Worm (Caenorhabditis elegans): ENCODE data around the gene cytb-5.1.

The cytb-5.1 gene

ce11 chrX:14001494-14001974 is at the start of gene cytb-5.1 (continued):
- TF ChIP-seq hlh-30 (tag; optimal IDR thresholded peaks at IDR 0.05; ENCODE audit: insufficient read depth) (peak; percentile 71), daf-16 (GFP tag; optimal IDR thresholded peaks at IDR 0.05) (peak in 1 of 2 experiments; percentile 7), daf-16 (tag; optimal IDR thresholded peaks at IDR 0.05) (peak; percentile 86), ceh-28 (tag; optimal IDR thresholded peaks at IDR 0.05) (no peak), nhr-25 (tag; optimal IDR thresholded peaks at IDR 0.05; ENCODE audit: borderline replicate concordance, insufficient read depth) (peak; percentile 4), daf-19 (GFP tag; conservative IDR thresholded peaks at IDR 0.05) (no peak), mdt-29 (GFP tag; IDR thresholded peaks at IDR 0.05) (no peak), Y5F2A.4 (GFP tag; optimal IDR thresholded peaks at IDR 0.05) (no peak), set-16 (GFP tag; IDR thresholded peaks at IDR 0.05) (no peak), fkh-10 (GFP tag; optimal IDR thresholded peaks at IDR 0.05) (no peak), nhr-76 (tag; optimal IDR thresholded peaks at IDR 0.05) (no peak), nhr-77 (tag; optimal IDR thresholded peaks at IDR 0.05) (peak; percentile 36), fos-1 (tag; optimal IDR thresholded peaks at IDR 0.05) (no peak), mxl-2 (GFP tag; conservative IDR thresholded peaks at IDR 0.05) (no peak), ZK546.5 (tag; optimal IDR thresholded peaks at IDR 0.05) (no peak), madf-9 (GFP tag; conservative IDR thresholded peaks at IDR 0.05) (no peak), tag-97 (GFP tag; IDR thresholded peaks at IDR 0.05) (no peak), ama-1 (optimal IDR thresholded peaks at IDR 0.05) (no peak), D1046.2 (GFP tag; IDR thresholded peaks at IDR 0.05) (no peak), lir-3 (tag; optimal IDR thresholded peaks at IDR 0.05) (no peak), nhr-48 (tag; optimal IDR thresholded peaks at IDR 0.05) (peak; percentile 34), nhr-10 (tag; optimal IDR thresholded peaks at IDR 0.05) (no peak), zip-11 (GFP tag; IDR thresholded peaks at IDR 0.05) (no peak), ceh-82 (tag; optimal IDR thresholded peaks at IDR 0.05) (no peak), nhr-111 (GFP tag; optimal IDR thresholded peaks at IDR 0.05) (no peak), ces-1 (GFP tag; optimal IDR thresholded peaks at IDR 0.05) (no peak), F10B5.3 (tag; optimal IDR thresholded peaks at IDR 0.05) (no peak), lsy-2 (tag; optimal IDR thresholded peaks at IDR 0.05) (peak; percentile 5 to 58), ceh-44 (GFP tag; IDR thresholded peaks at IDR 0.05) (no peak), zip-2 (tag; optimal IDR thresholded peaks at IDR 0.05) (no peak), ceh-62 (tag; optimal IDR thresholded peaks at IDR 0.05) (no peak), egl-27 (tag; optimal IDR thresholded peaks at IDR 0.05) (no peak), F37D6.2 (tag; optimal IDR thresholded peaks at IDR 0.05) (no peak), mep-1 (tag; optimal IDR thresholded peaks at IDR 0.05) (peak; percentile 67), cey-2 (tag; optimal IDR thresholded peaks at IDR 0.05; ENCODE audit: borderline replicate concordance, insufficient read depth) (no peak), sdz-12 (GFP tag; optimal IDR thresholded peaks at IDR 0.05) (no peak), mes-2 (tag; optimal IDR thresholded peaks at IDR 0.05; ENCODE audit: poor library complexity, severe bottlenecking) (peak; percentile 30), duxl-1 (tag; optimal IDR thresholded peaks at IDR 0.05; ENCODE audit: poor library complexity) (no peak), lim-7 (GFP tag; IDR thresholded peaks at IDR 0.05) (no peak), mdl-1 (tag; optimal IDR thresholded peaks at IDR 0.05) (peak in 1 of 2 experiments; percentile 75), unc-130 (GFP tag; optimal IDR thresholded peaks at IDR 0.05) (no peak), ztf-7 (tag; optimal IDR thresholded peaks at IDR 0.05) (no peak), saeg-2 (GFP tag; IDR thresholded peaks at IDR 0.05) (no peak), php-3 (GFP tag; IDR thresholded peaks at IDR 0.05) (0 out of 2 replicates have a peak, but pooled peaks have one; percentile 18), Y48G9A.11 (GFP tag; IDR thresholded peaks at IDR 0.05) (no peak), skn-1 (tag; optimal IDR thresholded peaks at IDR 0.05) (no peak), nhr-237 (tag; optimal IDR thresholded peaks at IDR 0.05) (no peak), pha-4 (GFP tag; IDR thresholded peaks at IDR 0.05) (peak; percentile 39; the same call in 1 of the 2 replicates), pha-4 (tag; optimal IDR thresholded peaks at IDR 0.05) (peak; percentile 58), snpc-4 (tag; optimal IDR thresholded peaks at IDR 0.05) (no peak), nhr-102 (tag; optimal IDR thresholded peaks at IDR 0.05) (peak; percentile 84), hmg-1.1 (GFP tag; IDR thresholded peaks at IDR 0.05) (peak; percentile 54; the same call in 1 of the 2 replicates)

Measured in whole organism, L4 larva.